Worm (Caenorhabditis elegans) whole organism, L1 larva: ENCODE measurements around the gene dat-1.

Experiments
- lin-13 ChIP-seq: fragments of 150-350 bp; optimal IDR thresholded peaks from 2 replicates; lab custom pipeline; 2014; ENCODE audit warnings: missing biosample characterization, missing genetic modification reagents, missing genetic modification characterization
- lin-14 ChIP-seq: fragments of 200-800 bp; sonication (Bioruptor generic); optimal IDR thresholded peaks from 2 replicates; lab custom pipeline; 2018; ENCODE audit warnings: mild to moderate bottlenecking, missing genetic modification characterization, moderate library complexity, missing compliant biosample characterization
- lsy-2 ChIP-seq, 2 experiments: fragments of 150-350 bp; optimal IDR thresholded peaks; 2 replicates each; lab custom pipeline; 2014; ENCODE audit warnings: missing biosample characterization in 2 of 2, missing genetic modification characterization in 2 of 2
- snu-23 ChIP-seq: sonication (generic microtip); optimal IDR thresholded peaks from 2 replicates; lab custom pipeline; 2016; ENCODE audit warnings: missing genetic modification characterization, missing compliant biosample characterization

DNA sequence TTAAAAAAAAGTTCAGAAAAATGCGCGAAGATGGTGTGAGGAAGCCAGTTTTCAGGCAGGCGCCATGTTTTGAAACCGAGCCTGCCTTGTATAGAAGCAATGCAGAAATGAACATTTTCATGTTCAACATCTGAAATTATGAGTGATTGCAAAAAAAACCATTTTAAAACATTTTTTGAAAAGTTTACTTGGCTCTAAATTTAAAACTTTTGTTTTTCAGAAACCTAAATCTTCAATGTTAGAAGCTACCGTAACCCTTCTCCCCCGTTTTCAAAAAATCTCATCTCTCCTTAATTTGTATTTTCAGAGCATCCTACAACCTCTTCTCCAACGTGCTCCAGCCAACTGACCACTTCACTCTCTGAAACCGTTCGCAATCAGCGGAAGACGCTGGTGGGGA, 38.7 kb downstream of the dat-1 start, which contains the start of gene fozi-1:
- TF ChIP-seq lin-13 (no peak), lin-14 (GFP tag; lab: Kevin White, UChicago) (no peak), snu-23 (GFP tag; lab: Kevin White, UChicago) (no peak), lsy-2 (tag; optimal IDR thresholded peaks at IDR 0.05; lab: Kevin White, UChicago) (no peak)
